Worm (Caenorhabditis elegans) whole organism, L4 larva: ENCODE measurements around the gene T27E4.1.

Experiments used
- R02D3.7 ChIP-seq: fragments of 150-350 bp; sonication (generic microtip); optimal IDR thresholded peaks from 3 replicates; lab custom pipeline; 2014; ENCODE audit warnings: missing biosample characterization, missing genetic modification characterization
- Y5F2A.4 ChIP-seq: fragments of 200-800 bp; sonication (Bioruptor generic); optimal IDR thresholded peaks from 2 replicates; lab custom pipeline; 2018; ENCODE audit warnings: mild to moderate bottlenecking, missing genetic modification characterization, missing compliant biosample characterization
- ZK546.5 ChIP-seq, 2 experiments: sonication (generic microtip); optimal IDR thresholded peaks; 2 replicates each; lab custom pipeline; 2017; ENCODE audit warnings: missing biosample characterization in 2 of 2, missing genetic modification characterization in 2 of 2
- aha-1 ChIP-seq: fragments of 150-350 bp; peaks from one replicate; lab custom pipeline; 2014; ENCODE audit warnings: missing biosample characterization, missing genetic modification characterization
- dmd-8 ChIP-seq: fragments of 200-800 bp; sonication (Bioruptor generic); IDR thresholded peaks from 2 replicates; pipeline ENCODE4 v1.3.6; 2022; ENCODE audit warnings: missing genetic modification characterization, missing compliant biosample characterization
- fos-1 ChIP-seq: fragments of 150-350 bp; optimal IDR thresholded peaks from 2 replicates; lab custom pipeline; 2014; ENCODE audit warnings: missing biosample characterization, missing genetic modification characterization
- lim-7 ChIP-seq: fragments of 200-800 bp; sonication (Bioruptor generic); IDR thresholded peaks from 2 replicates; pipeline ENCODE4 v1.3.6; 2022; ENCODE audit warnings: missing genetic modification characterization, missing compliant biosample characterization
- nhr-77 ChIP-seq: fragments of 150-350 bp; optimal IDR thresholded peaks from 2 replicates; lab custom pipeline; 2014; ENCODE audit warnings: missing biosample characterization, missing genetic modification characterization
- skn-1 ChIP-seq: fragments of 150-350 bp; optimal IDR thresholded peaks from 2 replicates; lab custom pipeline; 2014; ENCODE audit warnings: missing biosample characterization, missing genetic modification characterization
- snpc-4 ChIP-seq: fragments of 150-350 bp; optimal IDR thresholded peaks from 2 replicates; lab custom pipeline; 2014; ENCODE audit warnings: missing biosample characterization, missing genetic modification characterization
- tra-1 ChIP-seq: fragments of 200-800 bp; sonication (Bioruptor generic); IDR thresholded peaks from 2 replicates; pipeline ENCODE4 v1.3.6; 2022; ENCODE audit warnings: missing genetic modification reagents, missing genetic modification characterization, missing compliant biosample characterization
- unc-62 ChIP-seq, 3 experiments: fragments of 150-350 bp in 1 of 3; sonication (generic microtip); optimal IDR thresholded peaks in 2 of 3; peaks in 1 of 3; 1 replicate in 1 of 3; 2 replicates in 2 of 3; lab custom pipeline; 2014 to 2017; ENCODE audit warnings: missing biosample characterization in 3 of 3, missing genetic modification characterization in 3 of 3, missing genetic modification reagents in 3 of 3, missing genotype in 1 of 3
- zag-1 ChIP-seq: fragments of 150-350 bp; optimal IDR thresholded peaks from 2 replicates; lab custom pipeline; 2014; ENCODE audit warnings: missing biosample characterization, missing genetic modification characterization
- zip-11 ChIP-seq: fragments of 200-800 bp; sonication (Bioruptor generic); IDR thresholded peaks from 2 replicates; pipeline ENCODE4 v1.3.6; 2022; ENCODE audit warnings: missing genetic modification characterization, missing compliant biosample characterization

DNA sequence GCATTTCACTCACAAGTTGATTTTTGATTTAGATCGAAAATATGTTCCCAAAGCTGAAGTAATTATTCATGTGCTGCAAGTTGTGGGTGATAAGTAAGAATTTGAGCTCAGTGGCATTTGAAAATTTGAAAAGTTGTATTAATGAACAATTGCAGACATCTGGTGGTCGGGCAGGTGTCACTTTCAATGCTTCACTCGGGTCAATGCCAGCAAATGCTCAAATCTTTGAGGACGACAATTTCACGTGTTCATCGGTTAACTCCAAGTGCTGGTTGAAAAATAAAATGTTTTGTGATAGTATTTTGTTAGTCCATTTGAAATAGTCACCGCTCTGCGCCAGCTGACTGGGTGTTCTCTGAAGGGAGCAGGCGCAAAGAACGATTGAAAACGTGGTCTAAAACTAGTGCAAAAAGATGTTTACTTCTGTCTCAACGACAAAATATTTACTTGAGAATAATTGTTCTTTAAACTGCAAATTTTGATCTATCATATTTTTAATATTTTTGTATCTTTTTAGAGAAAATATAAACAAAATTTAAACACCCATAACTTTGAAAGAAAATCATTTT lies 2.0 kb downstream of the T27E4.1 start:
- no peak for TF ChIP-seq fos-1 (tag; lab: Kevin White, UChicago)
- TF ChIP-seq unc-62 (GFP tag; optimal IDR thresholded peaks at IDR 0.05 in 1 of 2; lab: Kevin White, UChicago), result peak in 1 of 2 experiments; percentile 64
- no peak for TF ChIP-seq unc-62 (tag; optimal IDR thresholded peaks at IDR 0.05; lab: Kevin White, UChicago)
- TF ChIP-seq tra-1, result no peak
- TF ChIP-seq lim-7, result no peak
- TF ChIP-seq dmd-8 (GFP tag; lab: Robert Waterston, UW), result no peak
- TF ChIP-seq Y5F2A.4 (GFP tag; lab: Kevin White, UChicago), result no peak
- TF ChIP-seq aha-1, result peak; percentile 19
- no peak for TF ChIP-seq zip-11 (GFP tag; lab: Robert Waterston, UW)
- TF ChIP-seq ZK546.5 (tag; optimal IDR thresholded peaks at IDR 0.05; lab: Kevin White, UChicago), result no peak
- no peak for TF ChIP-seq snpc-4 (tag; lab: Kevin White, UChicago)
- peak; percentile 24 for TF ChIP-seq nhr-77
- no peak for TF ChIP-seq skn-1 (tag; lab: Kevin White, UChicago)
- TF ChIP-seq R02D3.7 (tag; lab: Kevin White, UChicago), result no peak
- TF ChIP-seq zag-1 (tag; lab: Kevin White, UChicago), result no peak
